Worm (Caenorhabditis elegans) whole organism, L4/young adult: ENCODE results near the gene hmg-11.

Source experiments
- W03F9.2 ChIP-seq: fragments of 150-350 bp; optimal IDR thresholded peaks from 2 replicates; lab custom pipeline; 2014; ENCODE audit warnings: missing biosample characterization, missing genetic modification characterization
- him-1 ChIP-seq: sonication (generic microtip); optimal IDR thresholded peaks from 2 replicates; lab custom pipeline; 2016; ENCODE audit warnings: missing genotype, missing genetic modification reagents, missing genetic modification characterization, missing compliant biosample characterization

DNA sequence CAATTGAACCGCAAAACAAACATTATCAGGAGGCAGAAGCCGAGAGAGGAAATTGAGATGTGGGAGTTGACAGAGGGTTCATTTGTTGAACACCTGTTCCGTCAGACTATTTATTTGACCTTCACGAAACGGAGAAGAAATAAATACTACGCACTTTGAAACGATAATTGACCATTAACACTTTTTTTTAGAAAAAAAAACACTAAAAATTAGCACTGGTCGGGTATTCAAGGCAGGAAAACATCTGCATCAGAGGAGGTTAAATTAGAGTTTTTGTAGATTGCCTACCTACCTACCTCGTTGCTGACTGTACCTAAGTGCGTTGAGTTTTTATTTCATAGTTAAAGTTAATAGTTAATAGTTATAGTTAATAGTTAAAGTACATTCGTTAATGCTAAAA, 22.8 kb upstream of the hmg-11 start:
- TF ChIP-seq him-1 (tag; lab: Kevin White, UChicago) (no peak), W03F9.2 (tag; lab: Kevin White, UChicago) (no peak)
